Worm (Caenorhabditis elegans) whole organism, midembryonic: ENCODE results near the gene T22E5.6.

Experiments used
- T22C8.4 ChIP-seq: fragments of 200-800 bp; sonication (Bioruptor generic); IDR thresholded peaks from 2 replicates; pipeline ENCODE4 v1.3.6; 2022; ENCODE audit warnings: missing genetic modification characterization, missing compliant biosample characterization
- cog-1 ChIP-seq: sonication (generic microtip); optimal IDR thresholded peaks from 2 replicates; lab custom pipeline; 2016; ENCODE audit warnings: missing genetic modification characterization, missing compliant biosample characterization
- flt-1 ChIP-seq: fragments of 200-800 bp; sonication (Bioruptor generic); IDR thresholded peaks from 2 replicates; pipeline ENCODE4 v1.3.6; 2022; ENCODE audit warnings: missing genetic modification characterization, missing compliant biosample characterization
- klf-2 ChIP-seq: fragments of 200-800 bp; sonication (Bioruptor generic); conservative IDR thresholded peaks from 2 replicates; pipeline ENCODE4 v1.3.6; 2022; ENCODE audit warnings: missing genetic modification reagents, missing genetic modification characterization, missing compliant biosample characterization
- med-1 ChIP-seq: sonication (generic microtip); optimal IDR thresholded peaks from 2 replicates; lab custom pipeline; 2017; ENCODE audit warnings: missing genetic modification characterization, mild to moderate bottlenecking, missing compliant biosample characterization, antibody characterized with exemption, missing genetic modification reagents; ENCODE audit not compliant: insufficient read depth
- ref-1 ChIP-seq: fragments of 200-800 bp; sonication (Bioruptor generic); conservative IDR thresholded peaks from 2 replicates; pipeline ENCODE4 v1.3.6; 2022; ENCODE audit warnings: missing genetic modification reagents, missing genetic modification characterization, missing compliant biosample characterization
- tab-1 ChIP-seq: fragments of 200-800 bp; sonication (Bioruptor generic); IDR thresholded peaks from 2 replicates; pipeline ENCODE4 v1.3.6; 2022; ENCODE audit warnings: missing genetic modification characterization, missing compliant biosample characterization
- ztf-23 ChIP-seq: fragments of 200-800 bp; sonication (Bioruptor generic); IDR thresholded peaks from 2 replicates; pipeline ENCODE4 v1.3.6; 2022; ENCODE audit warnings: missing genetic modification reagents, missing genetic modification characterization, missing compliant biosample characterization
- ztf-29 ChIP-seq: fragments of 200-800 bp; sonication (Bioruptor generic); IDR thresholded peaks from 2 replicates; pipeline ENCODE4 v1.3.6; 2022; ENCODE audit warnings: missing genetic modification reagents, missing genetic modification characterization, missing compliant biosample characterization

The T22E5.6 gene

DNA sequence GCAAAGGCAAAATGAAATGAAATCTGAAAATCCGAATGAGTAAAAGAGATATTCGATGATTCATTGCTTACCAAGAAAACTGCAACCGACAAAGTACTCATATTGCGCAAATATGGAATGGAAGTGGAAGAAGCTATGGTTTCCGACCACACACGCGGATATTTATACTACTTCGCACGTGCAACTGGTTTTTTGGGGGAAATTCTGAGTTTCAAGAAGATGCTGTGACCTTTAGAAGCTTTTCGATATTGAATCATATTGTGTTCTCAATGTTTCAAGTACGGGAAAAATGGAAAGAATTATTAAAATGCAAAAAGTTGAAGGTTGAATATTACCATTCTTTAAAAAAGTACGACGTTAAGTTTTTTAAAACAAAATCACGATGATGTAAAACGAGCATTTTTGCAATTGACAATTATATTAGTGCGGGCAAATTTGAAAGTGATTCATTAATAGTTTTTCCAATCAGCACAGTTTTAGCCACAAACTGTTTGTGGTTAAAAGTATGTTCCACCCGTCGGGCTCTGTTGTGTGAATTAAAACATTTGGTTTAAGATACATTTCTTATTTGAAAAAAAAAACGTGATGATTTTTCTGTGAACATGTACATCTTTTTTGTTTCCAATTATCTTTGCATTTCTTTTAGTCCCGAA, 34.8 kb upstream of the T22E5.6 start, which contains the start of the genes grl-6 and K10C2.6:
Gene grl-6 (minus strand): TSS at position 101 of the 653 bp plus-strand sequence.
Gene K10C2.6 (plus strand): TSS at position 603 of the 653 bp plus-strand sequence.
- no peak for TF ChIP-seq ztf-29
- no peak for TF ChIP-seq med-1
- TF ChIP-seq tab-1 (GFP tag; lab: Robert Waterston, UW), result no peak

ce11 chrX:6448866-6449400, 32.7 kb upstream of the T22E5.6 start, which contains the start of gene fah-1:
TSS of gene fah-1 (minus strand) at chrX:6448916.
- TF ChIP-seq ref-1 (no peak), klf-2 (GFP tag; lab: Robert Waterston, UW) (no peak), flt-1 (GFP tag; lab: Robert Waterston, UW) (no peak), tab-1 (GFP tag; lab: Robert Waterston, UW) (no peak), cog-1 (tag; lab: Kevin White, UChicago) (no peak), ztf-23 (GFP tag; lab: Robert Waterston, UW) (no peak), ztf-29 (no peak), med-1 (no peak), T22C8.4 (GFP tag; lab: Robert Waterston, UW) (no peak)

- TF ChIP-seq klf-2 (GFP tag; lab: Robert Waterston, UW), result no peak
- TF ChIP-seq cog-1 (tag; lab: Kevin White, UChicago), result no peak
- no peak for TF ChIP-seq ref-1
- TF ChIP-seq med-1, result no peak
- TF ChIP-seq tab-1 (GFP tag; lab: Robert Waterston, UW), result no peak
- no peak for TF ChIP-seq T22C8.4 (GFP tag; lab: Robert Waterston, UW)
- TF ChIP-seq ztf-23 (GFP tag; lab: Robert Waterston, UW), result no peak
- no peak for TF ChIP-seq flt-1 (GFP tag; lab: Robert Waterston, UW)
- no peak for TF ChIP-seq ztf-29
These were observed 30.4 kb upstream of the T22E5.6 start, which contains the start of gene asp-14 for ce11 chrX:6446564-6446963. TSS of gene asp-14 (minus strand) at chrX:6446664.

DNA sequence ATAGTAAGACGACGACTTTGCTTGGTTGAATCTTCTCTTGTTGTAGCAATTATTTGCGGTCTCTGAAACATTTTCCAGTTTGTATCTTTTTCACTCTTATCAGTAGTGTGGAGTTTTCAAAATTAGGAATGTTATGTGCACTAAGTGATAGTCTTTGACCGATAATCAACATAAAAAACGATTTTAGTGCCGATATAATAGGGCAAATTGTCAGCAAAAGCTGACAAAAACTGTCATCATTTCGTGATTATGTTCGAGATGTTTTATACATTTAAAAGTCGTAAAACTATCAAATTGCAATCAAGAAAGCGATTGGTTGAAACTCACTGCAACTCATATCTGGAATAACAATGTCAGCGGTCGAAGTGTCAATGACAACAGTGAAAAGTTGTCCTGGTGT, 29.0 kb upstream of the T22E5.6 start:
- no peak for TF ChIP-seq T22C8.4 (GFP tag; lab: Robert Waterston, UW)
- no peak for TF ChIP-seq ztf-29
- TF ChIP-seq tab-1 (GFP tag; lab: Robert Waterston, UW), result no peak
- no peak for TF ChIP-seq ztf-23 (GFP tag; lab: Robert Waterston, UW)
- no peak for TF ChIP-seq cog-1 (tag; lab: Kevin White, UChicago)
- no peak for TF ChIP-seq med-1
- TF ChIP-seq klf-2 (GFP tag; lab: Robert Waterston, UW), result no peak
- no peak for TF ChIP-seq ref-1
- no peak for TF ChIP-seq flt-1 (GFP tag; lab: Robert Waterston, UW)

- no peak for TF ChIP-seq flt-1 (GFP tag; lab: Robert Waterston, UW)
- no peak for TF ChIP-seq ztf-29
- TF ChIP-seq T22C8.4 (GFP tag; lab: Robert Waterston, UW), result no peak
- TF ChIP-seq klf-2 (GFP tag; lab: Robert Waterston, UW), result no peak
- TF ChIP-seq ztf-23 (GFP tag; lab: Robert Waterston, UW), result no peak
- no peak for TF ChIP-seq cog-1 (tag; lab: Kevin White, UChicago)
- no peak for TF ChIP-seq tab-1 (GFP tag; lab: Robert Waterston, UW)
These were observed 27.2 kb upstream of the T22E5.6 start, which contains the start of gene K10C2.7 for ce11 chrX:6443373-6443772. TSS of gene K10C2.7 (minus strand) at chrX:6443473.

ce11 chrX:6440464-6440863, 24.3 kb upstream of the T22E5.6 start, which contains the start of gene K10C2.14:
TSS of gene K10C2.14 (minus strand) at chrX:6440564.
- TF ChIP-seq flt-1 (GFP tag; lab: Robert Waterston, UW) (no peak), ref-1 (no peak), T22C8.4 (GFP tag; lab: Robert Waterston, UW) (no peak), med-1 (no peak), ztf-23 (GFP tag; lab: Robert Waterston, UW) (no peak), cog-1 (tag; lab: Kevin White, UChicago) (no peak), ztf-29 (no peak)

DNA sequence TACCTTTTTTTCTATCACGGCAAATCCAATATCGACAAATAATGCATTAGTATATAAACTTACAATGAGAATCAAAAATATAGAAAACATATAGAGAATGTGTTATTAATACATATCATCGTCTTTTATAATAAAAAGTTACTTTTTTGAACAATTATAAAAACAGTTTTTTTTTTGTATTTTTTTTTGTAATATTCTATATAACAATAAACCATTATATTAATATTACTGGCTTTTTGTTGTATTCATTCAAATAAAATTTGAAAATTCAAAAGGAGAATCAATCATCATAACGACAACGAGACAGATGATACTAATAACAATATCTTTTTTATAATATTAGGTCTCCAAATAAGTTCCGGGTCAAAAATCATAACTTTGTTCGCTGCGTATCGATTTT, 21.3 kb upstream of the T22E5.6 start, which contains the start of gene K10C2.8:
Gene K10C2.8 (minus strand): TSS at position 101 of the 400 bp plus-strand sequence.
- TF ChIP-seq tab-1 (GFP tag; lab: Robert Waterston, UW), result no peak
- TF ChIP-seq ztf-23 (GFP tag; lab: Robert Waterston, UW), result no peak
- no peak for TF ChIP-seq ref-1
- no peak for TF ChIP-seq cog-1 (tag; lab: Kevin White, UChicago)

DNA sequence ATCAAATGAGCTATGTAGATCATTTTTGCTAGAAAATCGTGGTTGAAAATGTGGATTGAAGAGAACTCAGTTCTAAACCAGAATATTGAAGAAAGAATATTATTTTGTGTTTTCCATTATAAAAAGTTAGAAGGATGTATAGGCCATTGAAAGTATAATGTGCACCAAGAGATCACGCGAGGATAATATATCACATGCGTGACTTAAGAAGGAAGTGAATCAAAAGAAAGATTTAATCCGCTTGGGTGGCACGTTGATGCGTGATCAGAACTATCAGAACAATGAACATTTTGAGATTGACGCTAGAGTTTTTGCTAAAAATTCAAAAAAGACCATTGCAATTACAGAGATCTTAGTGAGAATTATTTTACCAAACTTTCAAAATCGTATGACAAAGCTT, 19.6 kb upstream of the T22E5.6 start:
- TF ChIP-seq ztf-29, result no peak
- TF ChIP-seq T22C8.4 (GFP tag; lab: Robert Waterston, UW), result no peak
- no peak for TF ChIP-seq ref-1
- TF ChIP-seq cog-1 (tag; lab: Kevin White, UChicago), result no peak
- TF ChIP-seq tab-1 (GFP tag; lab: Robert Waterston, UW), result no peak
- TF ChIP-seq flt-1 (GFP tag; lab: Robert Waterston, UW), result no peak
- no peak for TF ChIP-seq ztf-23 (GFP tag; lab: Robert Waterston, UW)
- no peak for TF ChIP-seq med-1
- no peak for TF ChIP-seq klf-2 (GFP tag; lab: Robert Waterston, UW)

- TF ChIP-seq ztf-23 (GFP tag; lab: Robert Waterston, UW) (no peak), ref-1 (no peak), med-1 (no peak), T22C8.4 (GFP tag; lab: Robert Waterston, UW) (no peak), klf-2 (GFP tag; lab: Robert Waterston, UW) (no peak), flt-1 (GFP tag; lab: Robert Waterston, UW) (no peak), ztf-29 (no peak), cog-1 (tag; lab: Kevin White, UChicago) (no peak), tab-1 (GFP tag; lab: Robert Waterston, UW) (no peak)
These were observed 17.5 kb upstream of the T22E5.6 start, which contains the start of gene K10C2.2 for ce11 chrX:6433688-6434087. TSS of gene K10C2.2 (minus strand) at chrX:6433788.

DNA sequence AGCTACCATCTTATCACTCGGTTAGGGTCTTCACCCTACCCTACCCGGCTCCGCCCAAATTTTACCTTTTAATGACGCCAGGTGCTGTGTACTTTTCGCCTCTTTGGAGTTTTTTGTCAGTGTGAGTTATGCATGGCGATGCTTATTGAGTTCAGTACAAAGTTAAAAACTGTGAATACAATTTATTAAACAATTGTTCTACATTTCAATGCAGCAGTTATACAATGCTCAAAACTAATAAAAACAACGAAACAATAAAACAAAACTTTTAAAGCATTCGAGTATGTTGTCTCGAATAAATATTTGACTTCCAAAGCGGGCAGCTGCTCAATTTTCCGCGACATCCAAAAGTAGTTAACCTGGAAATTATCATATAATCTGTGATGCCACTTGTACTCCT, 14.3 kb upstream of the T22E5.6 start, which contains the start of gene ctsa-2:
Gene ctsa-2 (minus strand): TSS at position 101 of the 400 bp plus-strand sequence.
- TF ChIP-seq ref-1 (no peak), flt-1 (GFP tag; lab: Robert Waterston, UW) (no peak), med-1 (no peak), T22C8.4 (GFP tag; lab: Robert Waterston, UW) (no peak), ztf-29 (no peak), tab-1 (GFP tag; lab: Robert Waterston, UW) (no peak), klf-2 (GFP tag; lab: Robert Waterston, UW) (no peak), cog-1 (tag; lab: Kevin White, UChicago) (no peak), ztf-23 (GFP tag; lab: Robert Waterston, UW) (no peak)
